Worm (Caenorhabditis elegans) whole organism, L1 larva: Measurements from ENCODE around the gene H03E18.1.

Experiments used
- F16B12.6 ChIP-seq: fragments of 150-350 bp; optimal IDR thresholded peaks from 2 replicates; lab custom pipeline; 2014; ENCODE audit warnings: missing biosample characterization, missing genetic modification characterization
- ceh-90 ChIP-seq: sonication (generic microtip); optimal IDR thresholded peaks from 2 replicates; lab custom pipeline; 2016; ENCODE audit warnings: missing genetic modification characterization, missing compliant biosample characterization
- elt-2 ChIP-seq: sonication (generic microtip); optimal IDR thresholded peaks from 2 replicates; lab custom pipeline; 2016; ENCODE audit warnings: missing genetic modification characterization, mild to moderate bottlenecking, inconsistent platforms, missing compliant biosample characterization, missing genetic modification reagents
- fkh-10 ChIP-seq: sonication (generic microtip); optimal IDR thresholded peaks from 2 replicates; lab custom pipeline; 2017; ENCODE audit warnings: missing biosample characterization, missing genetic modification reagents, missing genetic modification characterization
- fos-1 ChIP-seq: fragments of 150-350 bp; optimal IDR thresholded peaks from 2 replicates; lab custom pipeline; 2014; ENCODE audit warnings: missing biosample characterization, missing genetic modification characterization
- lin-15B ChIP-seq: fragments of 150-350 bp; sonication (generic microtip); optimal IDR thresholded peaks from 3 replicates; lab custom pipeline; 2014; ENCODE audit warnings: missing biosample characterization, missing genetic modification characterization
- lsy-2 ChIP-seq, 2 experiments: fragments of 150-350 bp; optimal IDR thresholded peaks; 2 replicates each; lab custom pipeline; 2014; ENCODE audit warnings: missing biosample characterization in 2 of 2, missing genetic modification characterization in 2 of 2
- ztf-4 ChIP-seq: fragments of 150-350 bp; optimal IDR thresholded peaks from 2 replicates; lab custom pipeline; 2014; ENCODE audit warnings: missing biosample characterization, missing genetic modification characterization

ce11 chrX:8485392-8485791 is 22.3 kb upstream of the H03E18.1 start:
- TF ChIP-seq fkh-10 (GFP tag; lab: Kevin White, UChicago) (no peak), ceh-90 (tag; lab: Kevin White, UChicago) (no peak), lsy-2 (tag; optimal IDR thresholded peaks at IDR 0.05; lab: Kevin White, UChicago) (no peak), elt-2 (tag; lab: Kevin White, UChicago) (no peak), ztf-4 (tag; lab: Kevin White, UChicago) (no peak), fos-1 (tag; lab: Kevin White, UChicago) (no peak), lin-15B (tag; lab: Kevin White, UChicago) (no peak), F16B12.6 (tag; lab: Kevin White, UChicago) (no peak)
